Worm (Caenorhabditis elegans) whole organism, early embryonic: ENCODE results near the gene thk-1.

Experiments used
- F13C5.2 ChIP-seq: sonication (generic microtip); optimal IDR thresholded peaks from 2 replicates; lab custom pipeline; 2017; ENCODE audit warnings: mild to moderate bottlenecking, missing genetic modification characterization, inconsistent platforms, missing compliant biosample characterization
- aly-1 ChIP-seq: sonication (generic microtip); optimal IDR thresholded peaks from 2 replicates; lab custom pipeline; 2016; ENCODE audit warnings: missing genetic modification characterization, missing compliant biosample characterization
- ama-1 ChIP-seq: fragments of 150-350 bp; optimal IDR thresholded peaks from 2 replicates; lab custom pipeline; 2014
- ceh-36 ChIP-seq: sonication (generic microtip); optimal IDR thresholded peaks from 2 replicates; lab custom pipeline; 2016; ENCODE audit warnings: missing genetic modification characterization, inconsistent platforms, missing compliant biosample characterization
- flt-1 ChIP-seq: fragments of 200-800 bp; sonication (Bioruptor generic); IDR thresholded peaks from 2 replicates; pipeline ENCODE4 v1.3.6; 2022; ENCODE audit warnings: missing genetic modification characterization, missing compliant biosample characterization
- hmbx-1 ChIP-seq: sonication (generic microtip); optimal IDR thresholded peaks from 2 replicates; lab custom pipeline; 2016; ENCODE audit warnings: mild to moderate bottlenecking, missing genetic modification characterization, missing compliant biosample characterization
- tbx-37 ChIP-seq: fragments of 200-800 bp; sonication (Bioruptor generic); conservative IDR thresholded peaks from 2 replicates; pipeline ENCODE4 v1.3.6; 2022; ENCODE audit warnings: missing genetic modification reagents, missing genetic modification characterization, missing compliant biosample characterization

DNA sequence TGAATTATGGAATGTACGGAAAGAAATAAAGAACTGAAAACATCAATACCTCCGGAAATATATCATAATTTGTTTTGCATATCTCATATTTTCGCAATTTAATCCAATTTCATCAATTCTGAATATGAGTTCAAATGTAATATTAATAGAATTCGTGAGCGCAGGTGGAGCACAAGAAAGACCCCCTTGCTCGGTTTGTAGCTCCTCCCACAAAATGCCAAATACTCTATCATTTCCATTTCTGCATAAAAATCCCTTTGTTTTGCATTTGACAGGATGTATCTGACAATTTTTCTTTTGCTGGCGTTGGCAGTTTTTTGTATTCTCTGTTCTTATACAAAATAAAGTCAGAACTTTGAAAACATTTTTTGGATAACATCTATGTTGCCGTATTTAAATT, 6.3 kb downstream of the thk-1 start:
- TF ChIP-seq tbx-37: no peak
- TF ChIP-seq hmbx-1: no peak
- TF ChIP-seq ama-1 (lab: Kevin White, UChicago): no peak
- no peak for TF ChIP-seq F13C5.2 (tag; lab: Kevin White, UChicago)
- TF ChIP-seq aly-1 (tag; lab: Kevin White, UChicago): no peak
- TF ChIP-seq ceh-36 (tag; lab: Kevin White, UChicago): no peak
- no peak for TF ChIP-seq flt-1
